Fruit fly (Drosophila melanogaster): ENCODE data around the gene rux.
A peak's percentile ranks its signal among the peaks of the same experiment; 100 is the strongest.

The rux gene

DNA sequence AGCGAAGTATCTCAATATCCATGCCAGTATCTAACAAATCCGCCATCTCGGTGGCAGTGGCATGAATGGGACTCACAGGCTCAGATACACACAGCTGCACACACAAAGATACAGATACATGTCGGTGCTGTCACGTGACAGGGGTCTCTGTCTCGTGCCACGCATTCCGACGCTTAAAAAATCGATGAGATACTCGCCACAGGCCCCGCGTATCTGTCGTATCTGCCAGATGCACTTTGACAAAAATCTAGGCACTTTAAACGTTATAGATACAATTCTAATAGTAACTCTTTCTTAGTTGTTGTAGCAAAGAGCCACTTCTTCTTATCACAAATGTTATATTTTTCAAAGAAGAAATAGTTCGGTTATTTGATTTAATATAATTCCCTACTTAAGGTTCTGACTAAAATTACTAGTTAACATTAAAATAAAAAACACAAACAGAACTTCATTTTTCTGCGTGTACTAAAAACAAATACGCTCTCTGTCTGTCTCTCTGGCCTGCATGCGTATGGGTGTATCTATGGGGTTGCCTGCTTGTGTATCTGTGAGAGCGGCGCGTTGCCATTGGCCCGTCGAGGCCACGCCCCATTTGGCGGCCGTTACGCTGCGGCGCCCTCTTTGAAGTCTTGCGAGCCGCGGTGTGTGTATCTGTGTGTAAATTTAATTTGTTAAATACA, 36.7 kb downstream of the rux start, which contains the start of gene CG4766 (continued):
- TF ChIP-seq Gsc (GFP tag; IDR thresholded peaks at IDR 0.05) (no peak), h (optimal IDR thresholded peaks at IDR 0.05) (no peak), sug (tag; optimal IDR thresholded peaks at IDR 0.05) (peak; percentile 68), sc (optimal IDR thresholded peaks at IDR 0.05) (no peak), sc (GFP tag; optimal IDR thresholded peaks at IDR 0.05) (peak; percentile 72), toy (GFP tag; IDR thresholded peaks at IDR 0.05) (no peak), CG8281 (tag; optimal IDR thresholded peaks at IDR 0.05) (peak; percentile 68), CG11696 (GFP tag; IDR thresholded peaks at IDR 0.05) (peak; percentile 34; the same call in 1 of the 2 replicates), dmrt11E (tag; optimal IDR thresholded peaks at IDR 0.05) (peak; percentile 93), CoRest (tag; optimal IDR thresholded peaks at IDR 0.05) (peak; percentile 90), BEAF-32 (GFP tag; optimal IDR thresholded peaks at IDR 0.05) (peak; percentile 3), pum (GFP tag; optimal IDR thresholded peaks at IDR 0.05) (peak; percentile 91), CG34422 (GFP tag; IDR thresholded peaks at IDR 0.05) (peak; percentile 72; the same call in 2 of the 3 replicates), dimm (GFP tag; IDR thresholded peaks at IDR 0.05) (peak; percentile 11; the same call in 1 of the 2 replicates), bcd (GFP tag; optimal IDR thresholded peaks at IDR 0.05) (peak; percentile 86), Ets65A (GFP tag) (peak; percentile 84), Eip74EF (GFP tag; optimal IDR thresholded peaks at IDR 0.05) (peak in 1 of 2 experiments; percentile 73), Taf1 (GFP tag; IDR thresholded peaks at IDR 0.05) (peak; percentile 37; the same call in 1 of the 2 replicates), CG18262 (tag; optimal IDR thresholded peaks at IDR 0.05) (peak; percentile 94), run (tag; optimal IDR thresholded peaks at IDR 0.05) (peak; percentile 65), CG4617 (GFP tag; optimal IDR thresholded peaks at IDR 0.05; ENCODE audit: borderline replicate concordance) (peak; percentile 23), Lpt (GFP tag; optimal IDR thresholded peaks at IDR 0.05) (no peak), lab (GFP tag; optimal IDR thresholded peaks at IDR 0.05) (peak; percentile 84), p53 (GFP tag; optimal IDR thresholded peaks at IDR 0.05) (peak; percentile 59), hbn (GFP tag; IDR thresholded peaks at IDR 0.05; ENCODE audit: partially characterized antibody) (no peak), nerfin-1 (tag; optimal IDR thresholded peaks at IDR 0.05) (peak; percentile 91), onecut (GFP tag; IDR thresholded peaks at IDR 0.05) (peak; percentile 91), Hr51 (GFP tag; optimal IDR thresholded peaks at IDR 0.05) (peak; percentile 68 to 83), fd64A (GFP tag; optimal IDR thresholded peaks at IDR 0.05) (peak; percentile 58), tio (GFP tag; optimal IDR thresholded peaks at IDR 0.05) (peak; percentile 83), Drgx (GFP tag; IDR thresholded peaks at IDR 0.05) (peak; percentile 85), Sox100B (GFP tag; optimal IDR thresholded peaks at IDR 0.05) (peak; percentile 88), B-H1 (GFP tag; IDR thresholded peaks at IDR 0.05) (peak; percentile 32; the same call in 1 of the 3 replicates), CrebB (tag; optimal IDR thresholded peaks at IDR 0.05) (peak; percentile 66), CG9727 (GFP tag; optimal IDR thresholded peaks at IDR 0.05) (peak; percentile 92), tup (GFP tag; optimal IDR thresholded peaks at IDR 0.05) (peak; percentile 30), CG15696 (tag; optimal IDR thresholded peaks at IDR 0.05) (peak; percentile 93), CG7556 (GFP tag; optimal IDR thresholded peaks at IDR 0.05) (peak; percentile 94), CG10147 (GFP tag; optimal IDR thresholded peaks at IDR 0.05) (peak; percentile 74), NC2β (GFP tag; optimal IDR thresholded peaks at IDR 0.05) (peak; percentile 87), CG12104 (GFP tag; optimal IDR thresholded peaks at IDR 0.05) (peak; percentile 68), ERR (GFP tag; optimal IDR thresholded peaks at IDR 0.05) (peak; percentile 63), ab (GFP tag; optimal IDR thresholded peaks at IDR 0.05) (peak; percentile 48), CG6813 (GFP tag; optimal IDR thresholded peaks at IDR 0.05) (peak; percentile 75), CG17829 (tag; optimal IDR thresholded peaks at IDR 0.05) (peak; percentile 93), danr (GFP tag; IDR thresholded peaks at IDR 0.05) (peak; percentile 68), al (GFP tag; IDR thresholded peaks at IDR 0.05) (peak; percentile 46; the same call in 1 of the 2 replicates), psq (GFP tag; optimal IDR thresholded peaks at IDR 0.05) (peak; percentile 44), CG32772 (GFP tag; IDR thresholded peaks at IDR 0.05) (peak; percentile 62)

Measured in whole organism, embryonic.